Worm (Caenorhabditis elegans): Measurements from ENCODE around the gene R04B5.6.

R04B5.6 gene

ce11 chrV:10103811-10104210 lies 18.8 kb downstream of the R04B5.6 start:
- peak; percentile 9 for TF ChIP-seq nhr-80 (tag; optimal IDR thresholded peaks at IDR 0.05)
- TF ChIP-seq repo-1 (tag; optimal IDR thresholded peaks at IDR 0.05): no peak

ce11 chrV:10104785-10105310 lies 19.9 kb downstream of the R04B5.6 start, which contains the start of gene ugt-17:
TSS of gene ugt-17 (minus strand) at chrV:10104964.
- TF ChIP-seq snpc-4 (GFP tag; optimal IDR thresholded peaks at IDR 0.05): no peak
- peak in 1 of 4 experiments; percentile 8 for TF ChIP-seq snpc-4 (tag; optimal IDR thresholded peaks at IDR 0.05)
- peak; percentile 74 for TF ChIP-seq nhr-80 (tag; optimal IDR thresholded peaks at IDR 0.05)
- no peak for TF ChIP-seq ceh-100 (GFP tag; IDR thresholded peaks at IDR 0.05)

ce11 chrV:10105412-10105811 lies 20.4 kb downstream of the R04B5.6 start, which contains the start of gene C08B6.2:
TSS of gene C08B6.2 (plus strand) at chrV:10105712.
- TF ChIP-seq athp-1 (tag; optimal IDR thresholded peaks at IDR 0.05) (no peak), aptf-2 (GFP tag; conservative IDR thresholded peaks at IDR 0.05) (no peak), snpc-4 (GFP tag; optimal IDR thresholded peaks at IDR 0.05) (no peak), snpc-4 (tag; optimal IDR thresholded peaks at IDR 0.05) (no peak), F37B4.10 (GFP tag; IDR thresholded peaks at IDR 0.05) (no peak), mes-4 (tag; optimal IDR thresholded peaks at IDR 0.05) (no peak), lir-1 (GFP tag; conservative IDR thresholded peaks at IDR 0.05) (no peak), attf-3 (GFP tag; conservative IDR thresholded peaks at IDR 0.05) (no peak), tbp1 (GFP tag; optimal IDR thresholded peaks at IDR 0.05) (no peak), hrde-1 (tag; optimal IDR thresholded peaks at IDR 0.05; ENCODE audit: borderline replicate concordance) (no peak), dpl-1 (GFP tag; optimal IDR thresholded peaks at IDR 0.05) (no peak), ekl-4 (GFP tag; IDR thresholded peaks at IDR 0.05) (no peak), repo-1 (tag; optimal IDR thresholded peaks at IDR 0.05) (no peak), Y53F4B.3 (GFP tag; IDR thresholded peaks at IDR 0.05) (no peak), Y56A3A.18 (GFP tag; IDR thresholded peaks at IDR 0.05) (no peak), fkh-3 (tag; optimal IDR thresholded peaks at IDR 0.05) (no peak), K12H6.12 (tag; optimal IDR thresholded peaks at IDR 0.05) (no peak), nhr-80 (tag; optimal IDR thresholded peaks at IDR 0.05) (no peak), F49E8.2 (tag; optimal IDR thresholded peaks at IDR 0.05; ENCODE audit: insufficient read depth) (no peak), egrh-3 (GFP tag; IDR thresholded peaks at IDR 0.05) (no peak), sptf-2 (GFP tag; optimal IDR thresholded peaks at IDR 0.05) (no peak)

- TF ChIP-seq lag-1 (GFP tag; IDR thresholded peaks at IDR 0.05) (no peak), him-1 (tag; optimal IDR thresholded peaks at IDR 0.05) (no peak), F23B12.7 (tag; optimal IDR thresholded peaks at IDR 0.05; ENCODE audit: insufficient read depth) (no peak), nhr-27 (tag; optimal IDR thresholded peaks at IDR 0.05) (no peak), hlh-12 (tag; optimal IDR thresholded peaks at IDR 0.05) (no peak), ztf-26 (tag; optimal IDR thresholded peaks at IDR 0.05) (no peak), egrh-3 (GFP tag; IDR thresholded peaks at IDR 0.05) (no peak), B0019.2 (GFP tag; conservative IDR thresholded peaks at IDR 0.05) (no peak), bed-2 (GFP tag; IDR thresholded peaks at IDR 0.05) (no peak), let-607 (tag; optimal IDR thresholded peaks at IDR 0.05) (no peak), sea-2 (GFP tag; IDR thresholded peaks at IDR 0.05) (no peak), bed-1 (GFP tag; IDR thresholded peaks at IDR 0.05) (no peak), dpl-1 (GFP tag; optimal IDR thresholded peaks at IDR 0.05) (no peak), Y56A3A.18 (GFP tag; IDR thresholded peaks at IDR 0.05) (no peak), snpc-4 (GFP tag; optimal IDR thresholded peaks at IDR 0.05) (no peak), snpc-4 (tag; optimal IDR thresholded peaks at IDR 0.05) (no peak), Y79H2A.3 (GFP tag; conservative IDR thresholded peaks at IDR 0.05) (no peak), rec-8 (tag; optimal IDR thresholded peaks at IDR 0.05) (no peak), snpc-1.3 (tag; optimal IDR thresholded peaks at IDR 0.05; ENCODE audit: insufficient read depth) (no peak), F39B2.1 (GFP tag; IDR thresholded peaks at IDR 0.05) (no peak)
These were observed 22.3 kb downstream of the R04B5.6 start, which contains the start of gene C08B6.11 for ce11 chrV:10107309-10107708. TSS of gene C08B6.11 (plus strand) at chrV:10107609.

Measured in whole organism, young adult.